Fruit fly (Drosophila melanogaster): ENCODE data around the gene CG10616.

Gene CG10616

DNA sequence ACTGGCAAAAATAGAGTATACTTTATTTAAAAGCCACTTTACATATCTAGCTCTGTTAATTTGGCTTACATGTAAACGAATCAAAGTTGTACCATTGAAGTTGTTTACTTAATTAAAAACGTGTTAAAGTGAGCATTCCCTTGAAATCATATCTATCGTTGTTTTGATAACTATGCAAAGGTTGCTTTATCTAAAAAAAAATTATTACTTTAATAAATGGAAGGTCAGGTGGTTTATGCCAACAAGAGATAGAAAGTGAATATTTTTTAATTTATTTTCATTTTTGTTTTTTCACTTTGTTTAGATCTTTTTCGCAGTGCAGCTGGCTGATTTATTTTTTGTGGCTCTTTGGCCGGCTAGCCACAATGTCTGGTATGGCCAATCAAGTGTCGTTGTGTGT lies 11.4 kb downstream of the CG10616 start (continued):
- TF ChIP-seq shn (GFP tag; optimal IDR thresholded peaks at IDR 0.05) (peak; percentile 42), wdn (GFP tag; IDR thresholded peaks at IDR 0.05) (peak; percentile 22; the same call in 1 of the 2 replicates), hbn (GFP tag; IDR thresholded peaks at IDR 0.05; ENCODE audit: partially characterized antibody) (no peak), Camta (GFP tag; optimal IDR thresholded peaks at IDR 0.05) (peak; percentile 68), stwl (tag; optimal IDR thresholded peaks at IDR 0.05) (no peak), CkIIα-i1 (GFP tag; IDR thresholded peaks at IDR 0.05) (no peak), twi (tag; optimal IDR thresholded peaks at IDR 0.05) (peak; percentile 25), lbe (GFP tag; optimal IDR thresholded peaks at IDR 0.05) (no peak), ato (GFP tag; IDR thresholded peaks at IDR 0.05; ENCODE audit: partially characterized antibody) (no peak), sima (GFP tag; optimal IDR thresholded peaks at IDR 0.05) (no peak), dan (GFP tag; IDR thresholded peaks at IDR 0.05) (no peak), CG14667 (GFP tag; IDR thresholded peaks at IDR 0.05) (peak; percentile 56; the same call in 1 of the 2 replicates), corto (GFP tag; optimal IDR thresholded peaks at IDR 0.05) (no peak), nerfin-1 (tag; optimal IDR thresholded peaks at IDR 0.05) (peak; percentile 75), hth (optimal IDR thresholded peaks at IDR 0.05) (no peak), sisA (GFP tag; IDR thresholded peaks at IDR 0.05) (peak; percentile 74), NK7.1 (GFP tag; optimal IDR thresholded peaks at IDR 0.05) (no peak), CG17328 (GFP tag; IDR thresholded peaks at IDR 0.05) (0 out of 2 replicates have a peak, but pooled peaks have one; percentile 46), CG10267 (tag; optimal IDR thresholded peaks at IDR 0.05) (peak; percentile 14), CrebB (tag; optimal IDR thresholded peaks at IDR 0.05) (peak; percentile 4), CG12104 (GFP tag; optimal IDR thresholded peaks at IDR 0.05) (peak; percentile 75), CG7271 (tag; optimal IDR thresholded peaks at IDR 0.05) (no peak), knrl (GFP tag; IDR thresholded peaks at IDR 0.05; ENCODE audit: partially characterized antibody) (no peak), CG3847 (GFP tag; IDR thresholded peaks at IDR 0.05) (peak; percentile 55), Atf6 (GFP tag; IDR thresholded peaks at IDR 0.05) (peak; percentile 58; the same call in 1 of the 2 replicates), ap (GFP tag; IDR thresholded peaks at IDR 0.05) (no peak), CG8944 (GFP tag; optimal IDR thresholded peaks at IDR 0.05) (no peak), CoRest (tag; optimal IDR thresholded peaks at IDR 0.05) (peak; percentile 89), Neu2 (GFP tag; optimal IDR thresholded peaks at IDR 0.05; ENCODE audit: borderline replicate concordance) (no peak), Pdp1 (GFP tag; optimal IDR thresholded peaks at IDR 0.05) (peak; percentile 42 to 57), CG13624 (GFP tag; optimal IDR thresholded peaks at IDR 0.05) (peak; percentile 23), mam (GFP tag; optimal IDR thresholded peaks at IDR 0.05) (peak; percentile 45), CG11456 (GFP tag; IDR thresholded peaks at IDR 0.05) (no peak), schlank (tag; optimal IDR thresholded peaks at IDR 0.05) (no peak), bbx (GFP tag; IDR thresholded peaks at IDR 0.05; ENCODE audit: partially characterized antibody) (no peak), run (tag; optimal IDR thresholded peaks at IDR 0.05) (peak; percentile 54), Bgb (GFP tag; IDR thresholded peaks at IDR 0.05; ENCODE audit: partially characterized antibody) (no peak), gcm2 (GFP tag; optimal IDR thresholded peaks at IDR 0.05) (peak; percentile 48), PHDP (tag; optimal IDR thresholded peaks at IDR 0.05) (peak; percentile 78), ranshi (GFP tag; IDR thresholded peaks at IDR 0.05) (peak; percentile 58), Dfd (GFP tag; optimal IDR thresholded peaks at IDR 0.05) (peak in 1 of 2 experiments; percentile 1), bigmax (GFP tag; optimal IDR thresholded peaks at IDR 0.05) (no peak), ci (GFP tag; IDR thresholded peaks at IDR 0.05) (peak; percentile 51; the same call in 1 of the 3 replicates), CG4404 (GFP tag; IDR thresholded peaks at IDR 0.05) (peak; percentile 33; the same call in 1 of the 2 replicates), CG11085 (GFP tag; IDR thresholded peaks at IDR 0.05) (peak; percentile 48; the same call in 1 of the 2 replicates), CG8290 (GFP tag; optimal IDR thresholded peaks at IDR 0.05) (no peak), CG8290 (tag; optimal IDR thresholded peaks at IDR 0.05) (no peak), Dip2 (GFP tag; IDR thresholded peaks at IDR 0.05) (no peak), CG14965 (GFP tag; optimal IDR thresholded peaks at IDR 0.05; ENCODE audit: borderline replicate concordance) (no peak), CG8388 (GFP tag; optimal IDR thresholded peaks at IDR 0.05) (peak; percentile 69), trh (GFP tag; optimal IDR thresholded peaks at IDR 0.05) (peak; percentile 62)
